Worm (Caenorhabditis elegans) whole organism, early embryonic: ENCODE data around the gene F53C11.4.

Experiments used
- B0310.2 ChIP-seq: sonication (generic microtip); optimal IDR thresholded peaks from 2 replicates; lab custom pipeline; 2016; ENCODE audit warnings: mild to moderate bottlenecking, missing genetic modification characterization, missing compliant biosample characterization
- F13C5.2 ChIP-seq: sonication (generic microtip); optimal IDR thresholded peaks from 2 replicates; lab custom pipeline; 2017; ENCODE audit warnings: mild to moderate bottlenecking, missing genetic modification characterization, inconsistent platforms, missing compliant biosample characterization
- aly-1 ChIP-seq: sonication (generic microtip); optimal IDR thresholded peaks from 2 replicates; lab custom pipeline; 2016; ENCODE audit warnings: missing genetic modification characterization, missing compliant biosample characterization
- ama-1 ChIP-seq: fragments of 150-350 bp; optimal IDR thresholded peaks from 2 replicates; lab custom pipeline; 2014
- ceh-13 ChIP-seq: fragments of 200-800 bp; sonication (Bioruptor generic); optimal IDR thresholded peaks from 2 replicates; lab custom pipeline; 2018; ENCODE audit warnings: mild to moderate bottlenecking, missing genetic modification characterization, missing compliant biosample characterization
- ets-7 ChIP-seq: sonication (generic microtip); optimal IDR thresholded peaks from 2 replicates; lab custom pipeline; 2016; ENCODE audit warnings: missing genotype, missing genetic modification characterization, missing compliant biosample characterization
- flt-1 ChIP-seq: fragments of 200-800 bp; sonication (Bioruptor generic); IDR thresholded peaks from 2 replicates; pipeline ENCODE4 v1.3.6; 2022; ENCODE audit warnings: missing genetic modification characterization, missing compliant biosample characterization
- hmg-4 ChIP-seq: fragments of 200-800 bp; sonication (Bioruptor generic); optimal IDR thresholded peaks from 2 replicates; lab custom pipeline; 2018; ENCODE audit warnings: mild to moderate bottlenecking, missing genetic modification characterization, missing compliant biosample characterization
- hnd-1 ChIP-seq: sonication (generic microtip); optimal IDR thresholded peaks from 2 replicates; lab custom pipeline; 2016; ENCODE audit warnings: missing genetic modification characterization, missing compliant biosample characterization
- pes-1 ChIP-seq: fragments of 200-800 bp; sonication (Bioruptor generic); IDR thresholded peaks from 2 replicates; pipeline ENCODE4 v1.3.6; 2022; ENCODE audit warnings: missing genetic modification reagents, missing genetic modification characterization, missing compliant biosample characterization
- tbx-11 ChIP-seq: fragments of 200-800 bp; sonication (Bioruptor generic); IDR thresholded peaks from 2 replicates; pipeline ENCODE4 v1.3.6; 2022; ENCODE audit warnings: missing genetic modification characterization, missing compliant biosample characterization
- tbx-37 ChIP-seq: fragments of 200-800 bp; sonication (Bioruptor generic); conservative IDR thresholded peaks from 2 replicates; pipeline ENCODE4 v1.3.6; 2022; ENCODE audit warnings: missing genetic modification reagents, missing genetic modification characterization, missing compliant biosample characterization

ce11 chrV:13782190-13782589 lies 5.0 kb downstream of the F53C11.4 start, which contains the start of gene decr-1.1:
- no peak for TF ChIP-seq aly-1 (tag; lab: Kevin White, UChicago)
- no peak for TF ChIP-seq flt-1 (GFP tag; lab: Robert Waterston, UW)
- TF ChIP-seq ets-7, result no peak
- no peak for TF ChIP-seq B0310.2
- TF ChIP-seq tbx-37 (GFP tag; lab: Robert Waterston, UW), result no peak
- no peak for TF ChIP-seq ceh-13 (GFP tag; lab: Kevin White, UChicago)
- TF ChIP-seq F13C5.2 (tag; lab: Kevin White, UChicago), result no peak
- no peak for TF ChIP-seq tbx-11 (GFP tag; lab: Robert Waterston, UW)
- TF ChIP-seq ama-1 (lab: Kevin White, UChicago), result no peak
- no peak for TF ChIP-seq pes-1 (GFP tag; lab: Robert Waterston, UW)
- no peak for TF ChIP-seq hmg-4 (GFP tag; lab: Kevin White, UChicago)
- TF ChIP-seq hnd-1 (tag; lab: Kevin White, UChicago), result no peak
